Worm (Caenorhabditis elegans) whole organism, L3 larva: ENCODE results near the gene F40F4.7.
A peak's percentile ranks its signal among the peaks of the same experiment; 100 is the strongest.

Experiments
- R02D3.7 ChIP-seq: fragments of 150-350 bp; optimal IDR thresholded peaks from 2 replicates; lab custom pipeline; 2014; ENCODE audit warnings: missing biosample characterization, missing genetic modification characterization
- ZK546.5 ChIP-seq: sonication (generic microtip); optimal IDR thresholded peaks from 2 replicates; lab custom pipeline; 2017; ENCODE audit warnings: missing biosample characterization, missing genetic modification characterization
- ama-1 ChIP-seq: fragments of 150-350 bp; optimal IDR thresholded peaks from 2 replicates; lab custom pipeline; 2018
- ceh-16 ChIP-seq: sonication (generic microtip); optimal IDR thresholded peaks from 2 replicates; lab custom pipeline; 2017; ENCODE audit warnings: missing biosample characterization, missing genetic modification characterization
- ceh-82 ChIP-seq: fragments of 150-350 bp; optimal IDR thresholded peaks from 2 replicates; lab custom pipeline; 2014; ENCODE audit warnings: missing biosample characterization, missing genetic modification characterization
- ceh-9 ChIP-seq: sonication (generic microtip); optimal IDR thresholded peaks from 2 replicates; lab custom pipeline; 2018; ENCODE audit warnings: missing biosample characterization, missing genetic modification characterization
- egl-5 ChIP-seq: fragments of 150-350 bp; optimal IDR thresholded peaks from 2 replicates; lab custom pipeline; 2017; ENCODE audit warnings: missing biosample characterization, missing genetic modification reagents, missing genetic modification characterization, inconsistent platforms
- elt-2 ChIP-seq: sonication (generic microtip); optimal IDR thresholded peaks from 2 replicates; lab custom pipeline; 2016; ENCODE audit warnings: missing genetic modification reagents, mild to moderate bottlenecking, missing genetic modification characterization, missing compliant biosample characterization
- elt-3 ChIP-seq, 3 experiments: fragments of 150-350 bp in 1 of 3; sonication (generic microtip) in 2 of 3; optimal IDR thresholded peaks; 2 replicates in 2 of 3; 4 replicates in 1 of 3; lab custom pipeline; 2014 to 2017; ENCODE audit warnings: missing biosample characterization in 3 of 3, missing genetic modification characterization in 3 of 3
- eor-1 ChIP-seq, 2 experiments: fragments of 150-350 bp; optimal IDR thresholded peaks; 2 replicates each; lab custom pipeline; 2014 to 2018; ENCODE audit warnings: missing biosample characterization in 2 of 2, missing genetic modification characterization in 2 of 2
- fkh-10 ChIP-seq: sonication (generic microtip); optimal IDR thresholded peaks from 2 replicates; lab custom pipeline; 2017; ENCODE audit warnings: missing biosample characterization, missing genetic modification reagents, missing genetic modification characterization
- fkh-2 ChIP-seq: fragments of 150-350 bp; optimal IDR thresholded peaks from 2 replicates; lab custom pipeline; 2014; ENCODE audit warnings: missing biosample characterization, missing genetic modification reagents, missing genetic modification characterization
- fos-1 ChIP-seq: fragments of 150-350 bp; optimal IDR thresholded peaks from 2 replicates; lab custom pipeline; 2014; ENCODE audit warnings: missing biosample characterization, missing genetic modification characterization
- hmg-11 ChIP-seq: sonication (generic microtip); optimal IDR thresholded peaks from 2 replicates; lab custom pipeline; 2016; ENCODE audit warnings: missing genetic modification characterization, missing compliant biosample characterization
- jun-1 ChIP-seq: fragments of 150-350 bp; optimal IDR thresholded peaks from 2 replicates; lab custom pipeline; 2014; ENCODE audit warnings: missing biosample characterization, missing genetic modification reagents, missing genetic modification characterization
- lin-39 ChIP-seq: fragments of 150-350 bp; optimal IDR thresholded peaks from 2 replicates; lab custom pipeline; 2018; ENCODE audit warnings: missing biosample characterization, missing genetic modification reagents, missing genetic modification characterization
- lsy-12 ChIP-seq: sonication (generic microtip); optimal IDR thresholded peaks from 2 replicates; lab custom pipeline; 2016; ENCODE audit warnings: mild to moderate bottlenecking, missing genetic modification characterization, missing compliant biosample characterization
- mdl-1 ChIP-seq: fragments of 150-350 bp; optimal IDR thresholded peaks from 2 replicates; lab custom pipeline; 2014; ENCODE audit warnings: missing biosample characterization, missing genetic modification characterization
- mml-1 ChIP-seq: fragments of 150-350 bp; sonication (generic microtip); optimal IDR thresholded peaks from 3 replicates; lab custom pipeline; 2014; ENCODE audit warnings: missing biosample characterization, missing genetic modification characterization
- nhr-11 ChIP-seq: fragments of 150-350 bp; optimal IDR thresholded peaks from 2 replicates; lab custom pipeline; 2014; ENCODE audit warnings: missing biosample characterization, missing genetic modification characterization
- nhr-12 ChIP-seq: fragments of 150-350 bp; optimal IDR thresholded peaks from 2 replicates; lab custom pipeline; 2014; ENCODE audit warnings: missing biosample characterization, missing genetic modification characterization
- nhr-23 ChIP-seq: fragments of 150-350 bp; optimal IDR thresholded peaks from 2 replicates; lab custom pipeline; 2014; ENCODE audit warnings: missing biosample characterization, missing genetic modification reagents, missing genetic modification characterization
- nhr-237 ChIP-seq: fragments of 150-350 bp; optimal IDR thresholded peaks from 2 replicates; lab custom pipeline; 2014; ENCODE audit warnings: missing biosample characterization, missing genetic modification characterization
- nhr-43 ChIP-seq: sonication (generic microtip); optimal IDR thresholded peaks from 2 replicates; lab custom pipeline; 2016; ENCODE audit warnings: mild to moderate bottlenecking, missing genetic modification characterization, missing compliant biosample characterization; ENCODE audit not compliant: poor library complexity, severe bottlenecking
- nhr-67 ChIP-seq: fragments of 150-350 bp; optimal IDR thresholded peaks from 2 replicates; lab custom pipeline; 2014; ENCODE audit warnings: missing biosample characterization, missing genetic modification characterization
- pha-4 ChIP-seq: fragments of 150-350 bp; optimal IDR thresholded peaks from 2 replicates; lab custom pipeline; 2014; ENCODE audit warnings: missing biosample characterization, missing genetic modification reagents, missing genetic modification characterization
- pqm-1 ChIP-seq: fragments of 150-350 bp; optimal IDR thresholded peaks from 2 replicates; lab custom pipeline; 2017; ENCODE audit warnings: missing biosample characterization, missing genetic modification characterization, inconsistent platforms
- skn-1 ChIP-seq: fragments of 150-350 bp; optimal IDR thresholded peaks from 2 replicates; lab custom pipeline; 2014; ENCODE audit warnings: missing biosample characterization, missing genetic modification characterization
- snpc-4 ChIP-seq: fragments of 150-350 bp; optimal IDR thresholded peaks from 2 replicates; lab custom pipeline; 2014; ENCODE audit warnings: missing biosample characterization, missing genetic modification characterization
- tbx-2 ChIP-seq: sonication (generic microtip); optimal IDR thresholded peaks from 2 replicates; lab custom pipeline; 2016; ENCODE audit warnings: mild to moderate bottlenecking, missing genetic modification characterization, missing compliant biosample characterization
- unc-62 ChIP-seq: fragments of 150-350 bp; sonication (generic microtip); optimal IDR thresholded peaks from 4 replicates; lab custom pipeline; 2014; ENCODE audit warnings: missing biosample characterization, missing genetic modification reagents, missing genetic modification characterization
- zag-1 ChIP-seq: fragments of 150-350 bp; optimal IDR thresholded peaks from 2 replicates; lab custom pipeline; 2014; ENCODE audit warnings: missing biosample characterization, missing genetic modification characterization
- ztf-11 ChIP-seq: fragments of 150-350 bp; optimal IDR thresholded peaks from 2 replicates; lab custom pipeline; 2014; ENCODE audit warnings: missing biosample characterization, missing genetic modification characterization
- ztf-4 ChIP-seq: fragments of 150-350 bp; optimal IDR thresholded peaks from 2 replicates; lab custom pipeline; 2014; ENCODE audit warnings: missing biosample characterization, missing genetic modification characterization

F40F4.7 gene

ce11 chrX:3247768-3248167, 2.0 kb upstream of the F40F4.7 start:
- TF ChIP-seq unc-62 (GFP tag; lab: Kevin White, UChicago) (no peak), egl-5 (tag; lab: Kevin White, UChicago) (no peak), nhr-11 (no peak), nhr-23 (no peak), zag-1 (no peak), fkh-10 (GFP tag; lab: Kevin White, UChicago) (no peak), tbx-2 (tag; lab: Kevin White, UChicago) (no peak)

ce11 chrX:3244402-3244801, 1.3 kb downstream of the F40F4.7 start:
- TF ChIP-seq nhr-237 (tag; lab: Kevin White, UChicago) (no peak), pqm-1 (tag; lab: Kevin White, UChicago) (peak; percentile 23), elt-2 (tag; lab: Kevin White, UChicago) (peak; percentile 65)

ce11 chrX:3243614-3244013, 2.1 kb downstream of the F40F4.7 start, which contains the start of gene irg-7:
Gene irg-7 (minus strand): TSS chrX:3243636.
- peak; percentile 79 for TF ChIP-seq elt-2 (tag; lab: Kevin White, UChicago)
- no peak for TF ChIP-seq ztf-11
- peak; percentile 74 for TF ChIP-seq pqm-1 (tag; lab: Kevin White, UChicago)

ce11 chrX:3235358-3235816, 10.3 kb downstream of the F40F4.7 start, which contains the start of gene F28B4.3:
Gene F28B4.3 (minus strand): TSS chrX:3235408.
- peak; percentile 41 for TF ChIP-seq jun-1
- peak; percentile 95 for TF ChIP-seq elt-2 (tag; lab: Kevin White, UChicago)
- TF ChIP-seq pqm-1 (tag; lab: Kevin White, UChicago) = peak; percentile 92
- no peak for TF ChIP-seq unc-62 (GFP tag; lab: Kevin White, UChicago)
- no peak for TF ChIP-seq ztf-11

ce11 chrX:3230575-3230974, 15.2 kb downstream of the F40F4.7 start:
- TF ChIP-seq lin-39 (tag; lab: Kevin White, UChicago) (no peak), nhr-43 (no peak), ceh-16 (tag; lab: Kevin White, UChicago) (no peak), tbx-2 (tag; lab: Kevin White, UChicago) (no peak), lsy-12 (tag; lab: Kevin White, UChicago) (no peak), ztf-4 (no peak), nhr-12 (tag; lab: Kevin White, UChicago) (no peak), R02D3.7 (tag; lab: Kevin White, UChicago) (no peak), hmg-11 (tag; lab: Kevin White, UChicago) (no peak), snpc-4 (tag; lab: Kevin White, UChicago) (no peak), fos-1 (tag; lab: Kevin White, UChicago) (no peak), mdl-1 (tag; lab: Kevin White, UChicago) (no peak), ZK546.5 (no peak), ceh-9 (tag; lab: Kevin White, UChicago) (no peak), skn-1 (tag; lab: Kevin White, UChicago) (no peak), ceh-82 (no peak), fkh-2 (no peak)

- TF ChIP-seq ceh-9 (tag; lab: Kevin White, UChicago) = no peak
- no peak for TF ChIP-seq elt-3 (tag; optimal IDR thresholded peaks at IDR 0.05; lab: Kevin White, UChicago)
- TF ChIP-seq mml-1 (tag; lab: Kevin White, UChicago) = no peak
- TF ChIP-seq tbx-2 (tag; lab: Kevin White, UChicago) = no peak
- no peak for TF ChIP-seq nhr-67
- no peak for TF ChIP-seq elt-2 (tag; lab: Kevin White, UChicago)
- TF ChIP-seq eor-1 (tag; optimal IDR thresholded peaks at IDR 0.05; lab: Kevin White, UChicago) = no peak
- TF ChIP-seq ama-1 (lab: Kevin White, UChicago) = no peak
- no peak for TF ChIP-seq pha-4
- no peak for TF ChIP-seq fkh-2
- no peak for TF ChIP-seq ztf-4
- TF ChIP-seq snpc-4 (tag; lab: Kevin White, UChicago) = no peak
- TF ChIP-seq fkh-10 (GFP tag; lab: Kevin White, UChicago) = no peak
- no peak for TF ChIP-seq mdl-1 (tag; lab: Kevin White, UChicago)
Measured at ce11 chrX:3228701-3229100, 17.0 kb downstream of the F40F4.7 start.
